Worm (Caenorhabditis elegans) whole organism, L3 larva: Measurements from ENCODE around the gene scl-23.

Experiments used
- ama-1 ChIP-seq: fragments of 150-350 bp; optimal IDR thresholded peaks from 2 replicates; lab custom pipeline; 2018
- lin-39 ChIP-seq: fragments of 150-350 bp; optimal IDR thresholded peaks from 2 replicates; lab custom pipeline; 2018; ENCODE audit warnings: missing biosample characterization, missing genetic modification reagents, missing genetic modification characterization
- mdl-1 ChIP-seq: fragments of 150-350 bp; optimal IDR thresholded peaks from 2 replicates; lab custom pipeline; 2014; ENCODE audit warnings: missing biosample characterization, missing genetic modification characterization
- nhr-25 ChIP-seq: sonication (generic microtip); optimal IDR thresholded peaks from 2 replicates; lab custom pipeline; 2017; ENCODE audit warnings: missing biosample characterization, missing genetic modification characterization
- zag-1 ChIP-seq: fragments of 150-350 bp; optimal IDR thresholded peaks from 2 replicates; lab custom pipeline; 2014; ENCODE audit warnings: missing biosample characterization, missing genetic modification characterization

The scl-23 gene

DNA sequence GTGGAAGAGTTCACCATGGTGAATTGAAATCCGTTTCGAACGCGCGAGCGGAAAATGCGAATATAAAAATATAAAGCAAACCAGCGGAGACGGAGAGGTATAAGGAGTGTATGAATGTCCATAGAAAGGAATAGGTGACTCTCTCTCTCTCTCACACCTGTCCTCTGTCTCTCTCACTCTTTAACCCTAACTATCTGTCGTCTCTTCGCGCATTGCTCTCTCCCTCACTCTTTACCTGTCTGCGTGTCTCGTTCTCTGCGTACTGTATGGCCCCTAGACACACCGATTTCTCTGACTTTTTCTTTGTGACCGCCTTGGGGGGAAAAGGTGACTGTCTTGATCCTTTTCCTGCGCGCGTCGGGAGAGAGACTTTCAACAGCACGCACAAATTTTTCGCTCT is 38.7 kb downstream of the scl-23 start (continued):
- TF ChIP-seq zag-1 = no peak

DNA sequence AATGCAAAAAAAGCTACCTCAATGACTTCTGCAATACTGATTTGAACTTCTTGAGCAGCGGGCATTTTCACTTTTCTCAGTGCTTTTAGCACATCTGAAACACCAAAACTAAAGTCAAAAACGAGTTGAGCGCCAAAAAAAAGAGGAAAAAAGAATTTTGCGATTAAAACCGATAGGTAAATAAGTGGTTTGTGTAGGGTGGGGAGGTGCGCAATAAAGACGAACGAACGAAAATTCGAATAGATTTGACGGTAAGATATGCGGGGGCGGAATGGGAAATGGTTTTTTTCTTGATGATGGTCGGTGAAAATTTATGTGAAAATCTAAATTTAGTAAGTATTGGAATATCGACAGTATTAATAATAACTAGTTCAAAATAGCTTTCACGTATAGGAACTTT is 41.1 kb downstream of the scl-23 start, which contains the start of gene frm-5.1:
Gene frm-5.1 (minus strand): TSS at position 101 of the 400 bp plus-strand sequence.
- TF ChIP-seq nhr-25 (tag; lab: Kevin White, UChicago) (no peak), mdl-1 (tag; lab: Kevin White, UChicago) (no peak), ama-1 (lab: Kevin White, UChicago) (peak; percentile 37), lin-39 (tag; lab: Kevin White, UChicago) (no peak)
- TF ChIP-seq, all 47 proteins: peak for 1
